Fruit fly (Drosophila melanogaster) whole organism, prepupa: Measurements from ENCODE around the gene AIMP2.

Experiments used
- CG10631 ChIP-seq: fragments of 200-800 bp; sonication (Bioruptor generic); optimal IDR thresholded peaks from 2 replicates; lab custom pipeline; 2016; ENCODE audit warnings: missing biosample characterization, missing genetic modification characterization
- CG10669 ChIP-seq: fragments of 200-800 bp; sonication (Bioruptor generic); optimal IDR thresholded peaks from 3 replicates; lab custom pipeline; 2018; ENCODE audit warnings: missing biosample characterization, mild to moderate bottlenecking, missing genetic modification characterization, moderate library complexity
- CG11294 ChIP-seq: fragments of 200-800 bp; sonication (Bioruptor generic); IDR thresholded peaks from 2 replicates; pipeline ENCODE4 v1.3.6; 2022; ENCODE audit warnings: missing biosample characterization, missing genetic modification characterization
- CG11762 ChIP-seq: fragments of 200-800 bp; sonication (Bioruptor generic); optimal IDR thresholded peaks from 3 replicates; lab custom pipeline; 2016; ENCODE audit warnings: missing biosample characterization, missing genetic modification characterization; ENCODE audit not compliant: insufficient read depth
- CG1621 ChIP-seq: fragments of 200-800 bp; sonication (Bioruptor generic); optimal IDR thresholded peaks from 3 replicates; lab custom pipeline; 2018; ENCODE audit warnings: missing biosample characterization, mild to moderate bottlenecking, missing genetic modification characterization
- CG31627 ChIP-seq: fragments of 200-800 bp; sonication (Bioruptor generic); optimal IDR thresholded peaks from 3 replicates; lab custom pipeline; 2016; ENCODE audit warnings: missing biosample characterization, missing genetic modification characterization
- CG32006 ChIP-seq: fragments of 200-800 bp; sonication (Bioruptor generic); optimal IDR thresholded peaks from 3 replicates; lab custom pipeline; 2017; ENCODE audit warnings: missing biosample characterization, mild to moderate bottlenecking, missing genetic modification characterization
- CG34406 ChIP-seq: fragments of 200-800 bp; sonication (Bioruptor generic); optimal IDR thresholded peaks from 3 replicates; lab custom pipeline; 2016; ENCODE audit warnings: missing biosample characterization, missing genetic modification characterization
- CG3919 ChIP-seq: fragments of 200-800 bp; sonication (Bioruptor generic); optimal IDR thresholded peaks from 3 replicates; lab custom pipeline; 2016; ENCODE audit warnings: missing biosample characterization, missing genetic modification characterization
- CG4318 ChIP-seq: fragments of 200-800 bp; sonication (Bioruptor generic); optimal IDR thresholded peaks from 3 replicates; lab custom pipeline; 2017; ENCODE audit warnings: missing biosample characterization, mild to moderate bottlenecking, missing genetic modification characterization
- CG6163 ChIP-seq: fragments of 200-800 bp; sonication (Bioruptor generic); IDR thresholded peaks from 3 replicates; pipeline ENCODE4 v1.3.6; 2022; ENCODE audit warnings: missing biosample characterization, missing genetic modification characterization
- CG6808 ChIP-seq: fragments of 200-800 bp; sonication (Bioruptor generic); optimal IDR thresholded peaks from 3 replicates; lab custom pipeline; 2017; ENCODE audit warnings: missing biosample characterization, missing genetic modification characterization, mild to moderate bottlenecking, moderate library complexity, missing genetic modification reagents
- CG6854 ChIP-seq: fragments of 200-800 bp; sonication (Bioruptor generic); optimal IDR thresholded peaks from 2 replicates; lab custom pipeline; 2017; ENCODE audit warnings: missing biosample characterization, mild to moderate bottlenecking, missing genetic modification characterization
- CG8119 ChIP-seq: fragments of 200-800 bp; sonication (Bioruptor generic); IDR thresholded peaks from 3 replicates; pipeline ENCODE4 v1.3.6; 2022; ENCODE audit warnings: missing biosample characterization, missing genetic modification characterization
- CG8319 ChIP-seq: fragments of 200-800 bp; sonication (Bioruptor generic); optimal IDR thresholded peaks from 3 replicates; lab custom pipeline; 2016; ENCODE audit warnings: missing biosample characterization, missing genetic modification characterization
- CG9139 ChIP-seq: fragments of 200-800 bp; sonication (Bioruptor generic); optimal IDR thresholded peaks from 3 replicates; lab custom pipeline; 2017; ENCODE audit warnings: missing biosample characterization, mild to moderate bottlenecking, missing genetic modification characterization
- Eip75B ChIP-seq: fragments of 200-800 bp; sonication (Bioruptor generic); optimal IDR thresholded peaks from 3 replicates; lab custom pipeline; 2016; ENCODE audit warnings: missing biosample characterization, missing genetic modification characterization
- Eip78C ChIP-seq: fragments of 200-800 bp; sonication (Bioruptor generic); peaks from one replicate; lab custom pipeline; 2016; ENCODE audit warnings: missing biosample characterization, missing genetic modification characterization
- Eip93F ChIP-seq: fragments of 200-800 bp; sonication (Bioruptor generic); optimal IDR thresholded peaks from 2 replicates; lab custom pipeline; 2016; ENCODE audit warnings: missing biosample characterization, mild to moderate bottlenecking, missing genetic modification characterization
- Ets21C ChIP-seq: fragments of 200-800 bp; sonication (Bioruptor generic); optimal IDR thresholded peaks from 3 replicates; lab custom pipeline; 2016; ENCODE audit warnings: missing biosample characterization, missing genetic modification characterization
- Gug ChIP-seq: fragments of 200-800 bp; sonication (Bioruptor generic); IDR thresholded peaks from 2 replicates; pipeline ENCODE4 v1.3.6; 2022; ENCODE audit warnings: missing biosample characterization, missing genetic modification characterization
- Hr39 ChIP-seq: fragments of 200-800 bp; sonication (Bioruptor generic); optimal IDR thresholded peaks from 2 replicates; lab custom pipeline; 2016; ENCODE audit warnings: missing biosample characterization, missing genetic modification characterization
- Hr4 ChIP-seq: fragments of 200-800 bp; sonication (Bioruptor generic); optimal IDR thresholded peaks from 3 replicates; lab custom pipeline; 2016; ENCODE audit warnings: missing biosample characterization, missing genetic modification characterization
- Lpt ChIP-seq: fragments of 200-800 bp; sonication (Bioruptor generic); optimal IDR thresholded peaks from 3 replicates; lab custom pipeline; 2016; ENCODE audit warnings: missing biosample characterization, missing genetic modification characterization
- Sox102F ChIP-seq: fragments of 200-800 bp; sonication (Bioruptor generic); optimal IDR thresholded peaks from 2 replicates; lab custom pipeline; 2016; ENCODE audit warnings: missing biosample characterization, mild to moderate bottlenecking, missing genetic modification characterization
- Sox14 ChIP-seq: fragments of 200-800 bp; sonication (Bioruptor generic); optimal IDR thresholded peaks from 3 replicates; lab custom pipeline; 2016; ENCODE audit warnings: missing biosample characterization, missing genetic modification characterization
- achi ChIP-seq: fragments of 200-800 bp; sonication (Bioruptor generic); optimal IDR thresholded peaks from 3 replicates; lab custom pipeline; 2016; ENCODE audit warnings: missing biosample characterization, missing genetic modification characterization
- acj6 ChIP-seq: fragments of 200-800 bp; sonication (Bioruptor generic); optimal IDR thresholded peaks from 3 replicates; lab custom pipeline; 2016; ENCODE audit warnings: missing biosample characterization, missing genetic modification characterization
- cyc ChIP-seq: fragments of 200-800 bp; sonication (Bioruptor generic); optimal IDR thresholded peaks from 3 replicates; lab custom pipeline; 2016; ENCODE audit warnings: missing biosample characterization, missing genetic modification characterization
- dac ChIP-seq: fragments of 200-800 bp; sonication (Bioruptor generic); optimal IDR thresholded peaks from 2 replicates; lab custom pipeline; 2017; ENCODE audit warnings: missing biosample characterization, mild to moderate bottlenecking, missing genetic modification characterization
- dsx ChIP-seq: fragments of 200-800 bp; optimal IDR thresholded peaks from 3 replicates; lab custom pipeline; 2019; ENCODE audit warnings: missing biosample characterization, mild to moderate bottlenecking, missing genetic modification characterization, moderate library complexity; ENCODE audit not compliant: poor library complexity, severe bottlenecking
- esn ChIP-seq: fragments of 200-800 bp; sonication (Bioruptor generic); optimal IDR thresholded peaks from 2 replicates; lab custom pipeline; 2016; ENCODE audit warnings: missing biosample characterization, mild to moderate bottlenecking, missing genetic modification characterization, moderate library complexity
- fd59A ChIP-seq: fragments of 200-800 bp; sonication (Bioruptor generic); optimal IDR thresholded peaks from 2 replicates; lab custom pipeline; 2017; ENCODE audit warnings: missing biosample characterization, mild to moderate bottlenecking, missing genetic modification characterization, missing genetic modification reagents
- fd85E ChIP-seq: fragments of 200-800 bp; sonication (Bioruptor generic); optimal IDR thresholded peaks from 3 replicates; lab custom pipeline; 2016; ENCODE audit warnings: missing biosample characterization, missing genetic modification characterization
- lz ChIP-seq: fragments of 200-800 bp; sonication (Bioruptor generic); optimal IDR thresholded peaks from 3 replicates; lab custom pipeline; 2016; ENCODE audit warnings: missing biosample characterization, missing genetic modification characterization
- net ChIP-seq: fragments of 200-800 bp; sonication (Bioruptor generic); optimal IDR thresholded peaks from 3 replicates; lab custom pipeline; 2016; ENCODE audit warnings: missing biosample characterization, missing genetic modification characterization
- salr ChIP-seq, 2 experiments: fragments of 200-800 bp; sonication (Bioruptor generic); optimal IDR thresholded peaks; 3 replicates each; lab custom pipeline; 2016 to 2018; ENCODE audit warnings: missing biosample characterization in 2 of 2, missing genetic modification characterization in 2 of 2, mild to moderate bottlenecking in 1 of 2
- spab ChIP-seq: fragments of 200-800 bp; sonication (Bioruptor generic); optimal IDR thresholded peaks from 2 replicates; lab custom pipeline; 2017; ENCODE audit warnings: missing biosample characterization, mild to moderate bottlenecking, missing genetic modification characterization, missing genetic modification reagents
- ss ChIP-seq, 2 experiments: fragments of 200-800 bp; sonication (Bioruptor generic); optimal IDR thresholded peaks; 2 replicates in 1 of 2; 3 replicates in 1 of 2; lab custom pipeline; 2017 to 2018; ENCODE audit warnings: mild to moderate bottlenecking in 2 of 2, missing biosample characterization in 2 of 2, missing genetic modification characterization in 2 of 2, moderate library complexity in 1 of 2
- svp ChIP-seq: fragments of 200-800 bp; sonication (Bioruptor generic); peaks from one replicate; lab custom pipeline; 2016; ENCODE audit warnings: missing biosample characterization, missing genetic modification characterization
- vri ChIP-seq: fragments of 200-800 bp; sonication (Bioruptor generic); optimal IDR thresholded peaks from 3 replicates; lab custom pipeline; 2016; ENCODE audit warnings: missing biosample characterization, mild to moderate bottlenecking, missing genetic modification characterization

The AIMP2 gene

dm6 chr3L:15592536-15593260 is 9.3 kb downstream of the AIMP2 start (continued):
- TF ChIP-seq Sox14 (GFP tag; lab: Kevin White, UChicago) (no peak), CG3919 (GFP tag; lab: Kevin White, UChicago) (peak; percentile 40), CG6854 (GFP tag; lab: Kevin White, UChicago) (no peak), CG8119 (GFP tag; lab: Robert Waterston, UW) (peak; percentile 88), CG10631 (GFP tag; lab: Kevin White, UChicago) (peak; percentile 27), CG11762 (GFP tag; lab: Kevin White, UChicago) (no peak), CG6808 (GFP tag; lab: Kevin White, UChicago) (no peak), Eip75B (GFP tag; lab: Kevin White, UChicago) (no peak), CG34406 (GFP tag; lab: Kevin White, UChicago) (peak; percentile 37), svp (no peak), CG6163 (no peak), CG8319 (GFP tag; lab: Kevin White, UChicago) (no peak), CG31627 (GFP tag; lab: Kevin White, UChicago) (no peak), Ets21C (GFP tag; lab: Kevin White, UChicago) (no peak), CG1621 (tag; lab: Kevin White, UChicago) (no peak), Sox102F (GFP tag; lab: Kevin White, UChicago) (no peak), Lpt (GFP tag; lab: Kevin White, UChicago) (no peak), spab (GFP tag; lab: Kevin White, UChicago) (peak; percentile 4), CG32006 (GFP tag; lab: Kevin White, UChicago) (peak; percentile 81), vri (GFP tag; lab: Kevin White, UChicago) (no peak), CG4318 (GFP tag; lab: Kevin White, UChicago) (peak; percentile 38)

dm6 chr3L:15593399-15593798 is 10.0 kb downstream of the AIMP2 start:
- TF ChIP-seq Hr39 (GFP tag; lab: Kevin White, UChicago) (no peak), Eip78C (peak; percentile 42)

dm6 chr3L:15594093-15594653 is 10.7 kb downstream of the AIMP2 start:
- TF ChIP-seq lz (GFP tag; lab: Kevin White, UChicago) (no peak), spab (GFP tag; lab: Kevin White, UChicago) (no peak), CG1621 (tag; lab: Kevin White, UChicago) (no peak), Sox14 (GFP tag; lab: Kevin White, UChicago) (peak; percentile 69), Eip93F (GFP tag; lab: Kevin White, UChicago) (peak; percentile 32), ss (GFP tag; optimal IDR thresholded peaks at IDR 0.05; lab: Kevin White, UChicago) (no peak), Hr4 (GFP tag; lab: Kevin White, UChicago) (no peak), svp (peak; percentile 67), Eip78C (peak; percentile 2)
- TF ChIP-seq, all 60 proteins: peak for 4

- no peak for TF ChIP-seq CG4318 (GFP tag; lab: Kevin White, UChicago)
- TF ChIP-seq CG6854 (GFP tag; lab: Kevin White, UChicago) = no peak
- TF ChIP-seq CG31627 (GFP tag; lab: Kevin White, UChicago) = peak; percentile 6
- no peak for TF ChIP-seq CG11294 (GFP tag; lab: Robert Waterston, UW)
- TF ChIP-seq Eip75B (GFP tag; lab: Kevin White, UChicago) = no peak
- no peak for TF ChIP-seq CG34406 (GFP tag; lab: Kevin White, UChicago)
- TF ChIP-seq Gug (GFP tag; lab: Robert Waterston, UW) = no peak
- peak; percentile 30 for TF ChIP-seq net (GFP tag; lab: Kevin White, UChicago)
- peak; percentile 15 for TF ChIP-seq acj6
- peak; percentile 12 for TF ChIP-seq CG10669 (GFP tag; lab: Kevin White, UChicago)
- TF ChIP-seq cyc = peak; percentile 23
- TF ChIP-seq esn (GFP tag; lab: Kevin White, UChicago) = peak; percentile 8
- peak; percentile 1 for TF ChIP-seq fd59A
- TF ChIP-seq fd85E (GFP tag; lab: Kevin White, UChicago) = no peak
- TF ChIP-seq dac (GFP tag; lab: Kevin White, UChicago) = no peak
- TF ChIP-seq CG11762 (GFP tag; lab: Kevin White, UChicago) = no peak
- peak; percentile 12 for TF ChIP-seq achi (GFP tag; lab: Kevin White, UChicago)
- peak; percentile 40 for TF ChIP-seq CG6808 (GFP tag; lab: Kevin White, UChicago)
- peak; percentile 9 for TF ChIP-seq Hr39 (GFP tag; lab: Kevin White, UChicago)
- no peak for TF ChIP-seq CG9139
- TF ChIP-seq salr (GFP tag; optimal IDR thresholded peaks at IDR 0.05; lab: Kevin White, UChicago) = no peak
- TF ChIP-seq dsx (GFP tag; lab: Kevin White, UChicago) = no peak
- no peak for TF ChIP-seq CG3919 (GFP tag; lab: Kevin White, UChicago)
Observed at dm6 chr3L:15595175-15595724, 11.8 kb downstream of the AIMP2 start.
